Worm (Caenorhabditis elegans) whole organism, young adult: Measurements from ENCODE around the gene Y54G2A.11.

Source experiments
- B0019.2 ChIP-seq: fragments of 200-800 bp; sonication (Bioruptor generic); conservative IDR thresholded peaks from 2 replicates; pipeline ENCODE4 v1.3.6; 2022; ENCODE audit warnings: missing genetic modification reagents, missing genetic modification characterization, missing compliant biosample characterization
- C06A6.2 ChIP-seq: fragments of 200-800 bp; sonication (Bioruptor generic); conservative IDR thresholded peaks from 2 replicates; pipeline ENCODE4 v1.3.6; 2022; ENCODE audit warnings: missing genetic modification characterization, missing compliant biosample characterization
- C17E4.6 ChIP-seq: fragments of 200-800 bp; sonication (Bioruptor generic); IDR thresholded peaks from 2 replicates; pipeline ENCODE4 v1.3.6; 2022; ENCODE audit warnings: missing genetic modification reagents, missing genetic modification characterization, missing compliant biosample characterization
- F49E8.2 ChIP-seq: sonication (generic microtip); optimal IDR thresholded peaks from 3 replicates; lab custom pipeline; 2017; ENCODE audit warnings: missing genetic modification characterization, mild to moderate bottlenecking, missing compliant biosample characterization, antibody characterized with exemption, moderate library complexity; ENCODE audit not compliant: insufficient read depth
- F52B5.7 ChIP-seq: sonication (generic microtip); optimal IDR thresholded peaks from 2 replicates; lab custom pipeline; 2016; ENCODE audit warnings: mild to moderate bottlenecking, missing genetic modification characterization, missing compliant biosample characterization
- F55B11.4 ChIP-seq: sonication (generic microtip); optimal IDR thresholded peaks from 2 replicates; lab custom pipeline; 2016; ENCODE audit warnings: missing compliant biosample characterization, missing genetic modification characterization, borderline replicate concordance; ENCODE audit not compliant: insufficient read depth
- Y56A3A.18 ChIP-seq: fragments of 200-800 bp; sonication (Bioruptor generic); IDR thresholded peaks from 2 replicates; pipeline ENCODE4 v1.3.6; 2022; ENCODE audit warnings: missing genetic modification reagents, missing genetic modification characterization, missing compliant biosample characterization
- Y95B8A.8 ChIP-seq: fragments of 200-800 bp; sonication (Bioruptor generic); IDR thresholded peaks from 2 replicates; pipeline ENCODE4 v1.3.6; 2022; ENCODE audit warnings: missing genetic modification reagents, missing genetic modification characterization, missing compliant biosample characterization
- aptf-3 ChIP-seq: fragments of 200-800 bp; sonication (Bioruptor generic); IDR thresholded peaks from 2 replicates; pipeline ENCODE4 v1.3.6; 2022; ENCODE audit warnings: missing genetic modification characterization, missing compliant biosample characterization
- atf-7 ChIP-seq: sonication (generic microtip); optimal IDR thresholded peaks from 2 replicates; lab custom pipeline; 2017; ENCODE audit warnings: mild to moderate bottlenecking, missing genetic modification characterization, missing compliant biosample characterization
- athp-1 ChIP-seq: sonication (generic microtip); optimal IDR thresholded peaks from 2 replicates; lab custom pipeline; 2017; ENCODE audit warnings: mild to moderate bottlenecking, missing genetic modification characterization, missing compliant biosample characterization
- attf-3 ChIP-seq: fragments of 200-800 bp; sonication (Bioruptor generic); conservative IDR thresholded peaks from 2 replicates; pipeline ENCODE4 v1.3.6; 2022; ENCODE audit warnings: missing genetic modification reagents, missing genetic modification characterization, missing compliant biosample characterization
- attf-6 ChIP-seq: fragments of 200-800 bp; sonication (Bioruptor generic); IDR thresholded peaks from 2 replicates; pipeline ENCODE4 v1.3.6; 2022; ENCODE audit warnings: missing genetic modification reagents, missing genetic modification characterization, missing compliant biosample characterization
- ceh-58 ChIP-seq: fragments of 200-800 bp; sonication (Bioruptor generic); IDR thresholded peaks from 2 replicates; pipeline ENCODE4 v1.3.6; 2022; ENCODE audit warnings: missing genetic modification characterization, missing compliant biosample characterization
- chd-7 ChIP-seq: sonication (generic microtip); optimal IDR thresholded peaks from 2 replicates; lab custom pipeline; 2016; ENCODE audit warnings: mild to moderate bottlenecking, missing genetic modification characterization, moderate library complexity, missing compliant biosample characterization
- die-1 ChIP-seq: sonication (generic microtip); optimal IDR thresholded peaks from 2 replicates; lab custom pipeline; 2016; ENCODE audit warnings: missing genotype, mild to moderate bottlenecking, missing genetic modification characterization, missing compliant biosample characterization
- dpff-1 ChIP-seq: sonication (generic microtip); optimal IDR thresholded peaks from 2 replicates; lab custom pipeline; 2017; ENCODE audit warnings: mild to moderate bottlenecking, missing genetic modification characterization, missing compliant biosample characterization
- dpl-1 ChIP-seq: fragments of 150-350 bp; optimal IDR thresholded peaks from 2 replicates; lab custom pipeline; 2014; ENCODE audit warnings: missing biosample characterization, missing genetic modification reagents, missing genetic modification characterization
- egl-44 ChIP-seq: fragments of 200-800 bp; sonication (Bioruptor generic); IDR thresholded peaks from 2 replicates; pipeline ENCODE4 v1.3.6; 2022; ENCODE audit warnings: missing genetic modification reagents, missing genetic modification characterization, missing compliant biosample characterization
- hlh-26 ChIP-seq: fragments of 200-800 bp; sonication (Bioruptor generic); conservative IDR thresholded peaks from 2 replicates; pipeline ENCODE4 v1.3.6; 2022; ENCODE audit warnings: missing genetic modification reagents, missing genetic modification characterization, missing compliant biosample characterization
- hmg-1.2 ChIP-seq: fragments of 200-800 bp; sonication (Bioruptor generic); IDR thresholded peaks from 2 replicates; pipeline ENCODE4 v1.3.6; 2022; ENCODE audit warnings: missing genetic modification reagents, missing genetic modification characterization, missing compliant biosample characterization
- hmg-20 ChIP-seq: fragments of 200-800 bp; sonication (Bioruptor generic); IDR thresholded peaks from 2 replicates; pipeline ENCODE4 v1.3.6; 2022; ENCODE audit warnings: missing genetic modification reagents, missing genetic modification characterization, missing compliant biosample characterization
- hrde-1 ChIP-seq: sonication (generic microtip); optimal IDR thresholded peaks from 2 replicates; lab custom pipeline; 2016; ENCODE audit warnings: missing genetic modification characterization, mild to moderate bottlenecking, missing compliant biosample characterization, moderate library complexity, missing genotype, missing genetic modification reagents, borderline replicate concordance
- hsf-1 ChIP-seq: fragments of 200-800 bp; sonication (Bioruptor generic); IDR thresholded peaks from 2 replicates; pipeline ENCODE4 v1.3.6; 2022; ENCODE audit warnings: missing genetic modification reagents, missing genetic modification characterization, missing compliant biosample characterization
- lin-26 ChIP-seq: fragments of 200-800 bp; sonication (Bioruptor generic); IDR thresholded peaks from 2 replicates; pipeline ENCODE4 v1.3.6; 2022; ENCODE audit warnings: missing genetic modification reagents, missing genetic modification characterization, missing compliant biosample characterization
- lin-40 ChIP-seq: sonication (generic microtip); optimal IDR thresholded peaks from 2 replicates; lab custom pipeline; 2016; ENCODE audit warnings: missing genetic modification characterization, mild to moderate bottlenecking, missing compliant biosample characterization, missing genotype, missing genetic modification reagents
- lin-54 ChIP-seq: fragments of 200-800 bp; sonication (Bioruptor generic); optimal IDR thresholded peaks from 2 replicates; lab custom pipeline; 2018; ENCODE audit warnings: mild to moderate bottlenecking, missing genetic modification characterization, missing compliant biosample characterization
- lsl-1 ChIP-seq: fragments of 200-800 bp; sonication (Bioruptor generic); optimal IDR thresholded peaks from 2 replicates; lab custom pipeline; 2018; ENCODE audit warnings: mild to moderate bottlenecking, missing genetic modification characterization, moderate library complexity, missing compliant biosample characterization
- madf-6 ChIP-seq: fragments of 200-800 bp; sonication (Bioruptor generic); IDR thresholded peaks from 2 replicates; pipeline ENCODE4 v1.3.6; 2022; ENCODE audit warnings: missing genetic modification reagents, missing genetic modification characterization, missing compliant biosample characterization
- madf-8 ChIP-seq: fragments of 200-800 bp; sonication (Bioruptor generic); conservative IDR thresholded peaks from 2 replicates; pipeline ENCODE4 v1.3.6; 2022; ENCODE audit warnings: missing genetic modification reagents, missing genetic modification characterization, missing compliant biosample characterization
- mcd-1 ChIP-seq: fragments of 200-800 bp; sonication (Bioruptor generic); IDR thresholded peaks from 2 replicates; pipeline ENCODE4 v1.3.6; 2022; ENCODE audit warnings: missing genetic modification reagents, missing genetic modification characterization, missing compliant biosample characterization
- mes-4 ChIP-seq: sonication (generic microtip); optimal IDR thresholded peaks from 2 replicates; lab custom pipeline; 2016; ENCODE audit warnings: missing genotype, missing genetic modification characterization, missing compliant biosample characterization
- nfyb-1 ChIP-seq: fragments of 200-800 bp; sonication (Bioruptor generic); IDR thresholded peaks from 2 replicates; pipeline ENCODE4 v1.3.6; 2022; ENCODE audit warnings: missing genetic modification reagents, missing genetic modification characterization, missing compliant biosample characterization
- nhr-179 ChIP-seq: sonication (generic microtip); optimal IDR thresholded peaks from 2 replicates; lab custom pipeline; 2016; ENCODE audit warnings: mild to moderate bottlenecking, missing genetic modification characterization, missing compliant biosample characterization
- pbrm-1 ChIP-seq: fragments of 200-800 bp; sonication (Bioruptor generic); IDR thresholded peaks from 2 replicates; pipeline ENCODE4 v1.3.6; 2022; ENCODE audit warnings: missing genetic modification reagents, missing genetic modification characterization, missing compliant biosample characterization
- rcor-1 ChIP-seq: fragments of 200-800 bp; sonication (Bioruptor generic); IDR thresholded peaks from 2 replicates; pipeline ENCODE4 v1.3.6; 2022; ENCODE audit warnings: missing genetic modification reagents, missing genetic modification characterization, missing compliant biosample characterization
- rpc-1 ChIP-seq, 2 experiments: fragments of 150-350 bp in 1 of 2; sonication (generic microtip) in 1 of 2; optimal IDR thresholded peaks; 2 replicates each; lab custom pipeline; 2014 to 2018; ENCODE audit warnings: missing biosample characterization in 1 of 2, missing genetic modification characterization in 1 of 2, missing genetic modification reagents in 1 of 2, missing genotype in 1 of 2
- sdz-38 ChIP-seq: sonication (generic microtip); optimal IDR thresholded peaks from 2 replicates; lab custom pipeline; 2016; ENCODE audit warnings: missing genotype, missing genetic modification characterization, missing compliant biosample characterization
- snpc-4 ChIP-seq, 5 experiments: fragments of 150-350 bp in 1 of 5; sonication (generic microtip) in 4 of 5; optimal IDR thresholded peaks; 2 replicates each; lab custom pipeline; 2014 to 2018; ENCODE audit warnings: missing genetic modification characterization in 5 of 5, missing biosample characterization in 3 of 5, antibody characterized with exemption in 2 of 5, mild to moderate bottlenecking in 2 of 5, missing compliant biosample characterization in 2 of 5, missing genotype in 2 of 5, moderate library complexity in 2 of 5, missing genetic modification reagents in 1 of 5
- somi-1 ChIP-seq: fragments of 200-800 bp; sonication (Bioruptor generic); optimal IDR thresholded peaks from 2 replicates; lab custom pipeline; 2018; ENCODE audit warnings: mild to moderate bottlenecking, missing genetic modification characterization, missing compliant biosample characterization
- sptf-2 ChIP-seq: fragments of 200-800 bp; sonication (Bioruptor generic); optimal IDR thresholded peaks from 2 replicates; lab custom pipeline; 2018; ENCODE audit warnings: mild to moderate bottlenecking, missing genetic modification characterization, missing compliant biosample characterization
- zfh-2 ChIP-seq: fragments of 200-800 bp; sonication (Bioruptor generic); conservative IDR thresholded peaks from 2 replicates; pipeline ENCODE4 v1.3.6; 2022; ENCODE audit warnings: missing genetic modification reagents, missing genetic modification characterization, missing compliant biosample characterization
- zim-3 ChIP-seq: sonication (generic microtip); optimal IDR thresholded peaks from 2 replicates; lab custom pipeline; 2017; ENCODE audit warnings: mild to moderate bottlenecking, missing genetic modification characterization, moderate library complexity, missing compliant biosample characterization
- ztf-18 ChIP-seq: sonication (generic microtip); optimal IDR thresholded peaks from 2 replicates; lab custom pipeline; 2016; ENCODE audit warnings: missing genotype, mild to moderate bottlenecking, missing genetic modification characterization, missing compliant biosample characterization
- ztf-26 ChIP-seq: sonication (generic microtip); optimal IDR thresholded peaks from 2 replicates; lab custom pipeline; 2017; ENCODE audit warnings: missing genetic modification characterization, missing compliant biosample characterization
- ztf-3 ChIP-seq: fragments of 200-800 bp; sonication (Bioruptor generic); optimal IDR thresholded peaks from 2 replicates; lab custom pipeline; 2018; ENCODE audit warnings: mild to moderate bottlenecking, missing genetic modification characterization, missing compliant biosample characterization

Gene Y54G2A.11

DNA sequence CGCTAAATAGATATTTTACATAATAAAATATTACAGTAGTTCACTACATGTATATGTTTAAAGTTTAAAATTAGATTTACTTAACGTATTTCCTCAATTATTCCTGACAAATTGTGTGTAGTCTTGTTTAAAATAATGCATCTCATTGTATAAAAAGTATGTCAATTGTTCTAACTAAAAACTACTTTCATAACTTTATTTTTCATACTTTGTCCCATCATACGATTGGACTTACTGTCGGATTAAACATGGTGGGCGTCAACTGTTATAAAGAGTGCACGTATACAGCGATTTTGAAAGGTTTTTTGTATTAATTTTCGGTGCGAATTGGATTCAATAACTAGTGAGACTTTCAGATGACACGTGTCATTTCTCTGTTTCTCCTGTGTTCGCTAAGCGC, 32.1 kb upstream of the Y54G2A.11 start, which contains the start of gene Y54G2A.32:
Y54G2A.32 (plus strand) TSS at position 301 of the 400 bp plus-strand sequence.
- no peak for TF ChIP-seq dpl-1 (GFP tag; lab: Kevin White, UChicago)

- TF ChIP-seq Y56A3A.18 (GFP tag; lab: Robert Waterston, UW) (no peak), nfyb-1 (GFP tag; lab: Robert Waterston, UW) (no peak), athp-1 (tag; lab: Kevin White, UChicago) (peak; percentile 37), lin-26 (GFP tag; lab: Robert Waterston, UW) (peak; percentile 86), madf-8 (GFP tag; lab: Robert Waterston, UW) (no peak), attf-6 (GFP tag; lab: Robert Waterston, UW) (peak; percentile 52; the same call in 1 of the 2 replicates), hlh-26 (no peak), somi-1 (GFP tag; lab: Kevin White, UChicago) (no peak), lin-54 (GFP tag; lab: Kevin White, UChicago) (peak; percentile 53), ztf-3 (GFP tag; lab: Kevin White, UChicago) (no peak), dpff-1 (tag; lab: Kevin White, UChicago) (no peak), C06A6.2 (GFP tag; lab: Robert Waterston, UW) (no peak), madf-6 (GFP tag; lab: Robert Waterston, UW) (peak; percentile 58; the same call in 1 of the 2 replicates), B0019.2 (no peak), zim-3 (peak; percentile 70), F52B5.7 (tag; lab: Kevin White, UChicago) (peak; percentile 62), zfh-2 (GFP tag; lab: Robert Waterston, UW) (no peak), rpc-1 (optimal IDR thresholded peaks at IDR 0.05; lab: Kevin White, UChicago) (peak; percentile 66), rpc-1 (tag; optimal IDR thresholded peaks at IDR 0.05; lab: Kevin White, UChicago) (peak; percentile 85), nhr-179 (tag; lab: Kevin White, UChicago) (no peak), sptf-2 (no peak), snpc-4 (GFP tag; optimal IDR thresholded peaks at IDR 0.05; lab: Kevin White, UChicago) (peak; percentile 41), snpc-4 (tag; optimal IDR thresholded peaks at IDR 0.05; lab: Kevin White, UChicago) (peak in 1 of 4 experiments; percentile 39), C17E4.6 (GFP tag; lab: Robert Waterston, UW) (no peak), mcd-1 (GFP tag; lab: Robert Waterston, UW) (0 out of 2 replicates have a peak, but pooled peaks have one; percentile 41), lin-40 (tag; lab: Kevin White, UChicago) (no peak), atf-7 (tag; lab: Kevin White, UChicago) (no peak), ztf-18 (tag; lab: Kevin White, UChicago) (peak; percentile 61), lsl-1 (peak; percentile 9), ztf-26 (tag; lab: Kevin White, UChicago) (no peak), rcor-1 (GFP tag; lab: Robert Waterston, UW) (no peak), aptf-3 (no peak), mes-4 (tag; lab: Kevin White, UChicago) (no peak), F55B11.4 (tag; lab: Kevin White, UChicago) (no peak), die-1 (tag; lab: Kevin White, UChicago) (peak; percentile 66), ceh-58 (GFP tag; lab: Robert Waterston, UW) (no peak), chd-7 (tag; lab: Kevin White, UChicago) (peak; percentile 22), egl-44 (0 out of 2 replicates have a peak, but pooled peaks have one; percentile 32), F49E8.2 (tag; lab: Kevin White, UChicago) (peak; percentile 24), pbrm-1 (GFP tag; lab: Robert Waterston, UW) (0 out of 2 replicates have a peak, but pooled peaks have one; percentile 39), hsf-1 (GFP tag; lab: Robert Waterston, UW) (no peak), hmg-1.2 (GFP tag; lab: Robert Waterston, UW) (peak; percentile 72), attf-3 (GFP tag; lab: Robert Waterston, UW) (no peak), Y95B8A.8 (GFP tag; lab: Robert Waterston, UW) (no peak), hmg-20 (GFP tag; lab: Robert Waterston, UW) (peak; percentile 58; the same call in 1 of the 2 replicates), sdz-38 (tag; lab: Kevin White, UChicago) (no peak), hrde-1 (tag; lab: Kevin White, UChicago) (no peak)
Measured at ce11 chrIV:2802193-2802592, 30.6 kb upstream of the Y54G2A.11 start.
